Comparison of ENCODE assay signal across 4 fruit fly cellular contexts in the genomic region with DNA sequence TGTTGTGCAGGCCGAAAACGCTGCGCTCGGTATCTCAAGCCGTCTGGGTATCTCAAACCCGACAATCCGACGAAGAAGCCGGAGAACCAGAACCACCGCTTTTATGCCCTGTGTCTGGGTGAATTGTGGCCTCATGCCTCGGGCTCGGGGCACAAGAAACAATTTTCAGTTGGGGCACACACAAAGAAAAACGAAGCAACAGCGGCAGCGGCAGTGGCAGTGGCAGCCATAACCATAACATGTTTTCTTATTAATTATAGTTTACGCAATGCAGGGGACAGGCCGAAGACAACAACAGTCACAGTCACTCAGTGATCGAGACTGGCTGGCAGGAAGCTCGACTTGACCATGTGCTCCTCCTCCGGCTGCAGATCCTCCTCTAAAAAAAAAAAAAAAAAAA.
TF ChIP-seq lines count a peak whose summit lies in the region.

No protein-coding gene starts in this region.

- TF ChIP-seq CTCF in whole organism, embryonic (GFP tag; optimal IDR thresholded peaks at IDR 0.05; lab: Kevin White, UChicago): no peak

TF ChIP-seq in whole organism, 6 proteins besides CTCF, POLR2A, EP300 and RAD21:
- TF ChIP-seq CG8478 (optimal IDR thresholded peaks at IDR 0.05; lab: Kevin White, UChicago) (no peak), psq (optimal IDR thresholded peaks at IDR 0.05; lab: Kevin White, UChicago) (no peak), Dll (optimal IDR thresholded peaks at IDR 0.05; lab: Kevin White, UChicago) (peak; percentile 59), EcR (GFP tag; optimal IDR thresholded peaks at IDR 0.05; lab: Kevin White, UChicago) (no peak), pan (optimal IDR thresholded peaks at IDR 0.05; lab: Kevin White, UChicago) (no peak), usp (GFP tag; optimal IDR thresholded peaks at IDR 0.05; lab: Kevin White, UChicago) (no peak)

TF ChIP-seq in whole organism, embryonic, 481 proteins besides CTCF, POLR2A, EP300 and RAD21:
- TF ChIP-seq CG7963 (GFP tag; IDR thresholded peaks at IDR 0.05; lab: Robert Waterston, UW; ENCODE audit: partially characterized antibody) (no peak), Dek (tag; optimal IDR thresholded peaks at IDR 0.05; lab: Kevin White, UChicago) (no peak), sens (GFP tag; lab: Kevin White, UChicago) (peak; percentile 70), Bteb2 (GFP tag; optimal IDR thresholded peaks at IDR 0.05; lab: Kevin White, UChicago) (no peak), chm (GFP tag; IDR thresholded peaks at IDR 0.05; lab: Robert Waterston, UW) (peak; percentile 19), twi (tag; optimal IDR thresholded peaks at IDR 0.05; lab: Kevin White, UChicago) (peak; percentile 89), Awh (GFP tag; IDR thresholded peaks at IDR 0.05; lab: Robert Waterston, UW) (0 out of 2 replicates have a peak, but pooled peaks have one; percentile 26), stwl (tag; optimal IDR thresholded peaks at IDR 0.05; lab: Kevin White, UChicago) (peak; percentile 7), CG2199 (GFP tag; IDR thresholded peaks at IDR 0.05; lab: Robert Waterston, UW) (peak; percentile 88; the same call in 2 of the 3 replicates)

TF ChIP-seq in whole organism, prepupa, 60 proteins besides CTCF, POLR2A, EP300 and RAD21 (continues in another document):
- TF ChIP-seq Eip75B (GFP tag; optimal IDR thresholded peaks at IDR 0.05; lab: Kevin White, UChicago) (no peak), CG34406 (GFP tag; optimal IDR thresholded peaks at IDR 0.05; lab: Kevin White, UChicago) (no peak), svp (GFP tag; lab: Kevin White, UChicago) (peak; percentile 34), Eip93F (GFP tag; optimal IDR thresholded peaks at IDR 0.05; lab: Kevin White, UChicago) (no peak), CG9139 (GFP tag; optimal IDR thresholded peaks at IDR 0.05; lab: Kevin White, UChicago) (no peak), acj6 (GFP tag; optimal IDR thresholded peaks at IDR 0.05; lab: Kevin White, UChicago) (no peak), Lpt (GFP tag; optimal IDR thresholded peaks at IDR 0.05; lab: Kevin White, UChicago) (no peak), CG6808 (GFP tag; optimal IDR thresholded peaks at IDR 0.05; lab: Kevin White, UChicago) (no peak), CG1621 (tag; optimal IDR thresholded peaks at IDR 0.05; lab: Kevin White, UChicago) (peak; percentile 22), CG15336 (GFP tag; IDR thresholded peaks at IDR 0.05; lab: Robert Waterston, UW) (no peak), lz (GFP tag; optimal IDR thresholded peaks at IDR 0.05; lab: Kevin White, UChicago) (no peak), salr (GFP tag; optimal IDR thresholded peaks at IDR 0.05; lab: Kevin White, UChicago) (no peak), OdsH (GFP tag; optimal IDR thresholded peaks at IDR 0.05; lab: Kevin White, UChicago) (no peak), Met (GFP tag; optimal IDR thresholded peaks at IDR 0.05; lab: Kevin White, UChicago) (no peak), eg (GFP tag; IDR thresholded peaks at IDR 0.05; lab: Robert Waterston, UW) (no peak), Ets96B (tag; optimal IDR thresholded peaks at IDR 0.05; lab: Kevin White, UChicago) (no peak), dsx (GFP tag; optimal IDR thresholded peaks at IDR 0.05; lab: Kevin White, UChicago; ENCODE audit: poor library complexity, severe bottlenecking) (peak; percentile 35), CG6163 (GFP tag; IDR thresholded peaks at IDR 0.05; lab: Robert Waterston, UW) (0 out of 3 replicates have a peak, but pooled peaks have one; percentile 41), CG8119 (GFP tag; IDR thresholded peaks at IDR 0.05; lab: Robert Waterston, UW) (no peak), CG4318 (GFP tag; optimal IDR thresholded peaks at IDR 0.05; lab: Kevin White, UChicago) (no peak), Eip78C (GFP tag; lab: Kevin White, UChicago) (peak; percentile 40), CG10669 (GFP tag; optimal IDR thresholded peaks at IDR 0.05; lab: Kevin White, UChicago) (no peak), CG6854 (GFP tag; optimal IDR thresholded peaks at IDR 0.05; lab: Kevin White, UChicago) (no peak), spab (GFP tag; optimal IDR thresholded peaks at IDR 0.05; lab: Kevin White, UChicago) (no peak), CG16779 (tag; optimal IDR thresholded peaks at IDR 0.05; lab: Kevin White, UChicago) (no peak), CG7368 (GFP tag; optimal IDR thresholded peaks at IDR 0.05; lab: Kevin White, UChicago) (no peak), CG3919 (GFP tag; optimal IDR thresholded peaks at IDR 0.05; lab: Kevin White, UChicago) (peak; percentile 7), Sox15 (GFP tag; optimal IDR thresholded peaks at IDR 0.05; lab: Kevin White, UChicago) (no peak), Hr38 (GFP tag; optimal IDR thresholded peaks at IDR 0.05; lab: Kevin White, UChicago) (no peak), Blimp-1 (GFP tag; optimal IDR thresholded peaks at IDR 0.05; lab: Kevin White, UChicago) (no peak), fd59A (GFP tag; optimal IDR thresholded peaks at IDR 0.05; lab: Kevin White, UChicago) (no peak), CG8632 (GFP tag; optimal IDR thresholded peaks at IDR 0.05; lab: Kevin White, UChicago) (no peak), dac (GFP tag; optimal IDR thresholded peaks at IDR 0.05; lab: Kevin White, UChicago) (no peak), CG8319 (GFP tag; optimal IDR thresholded peaks at IDR 0.05; lab: Kevin White, UChicago) (no peak), Smox (GFP tag; optimal IDR thresholded peaks at IDR 0.05; lab: Kevin White, UChicago) (no peak), CG11762 (GFP tag; optimal IDR thresholded peaks at IDR 0.05; lab: Kevin White, UChicago; ENCODE audit: insufficient read depth) (no peak), achi (GFP tag; optimal IDR thresholded peaks at IDR 0.05; lab: Kevin White, UChicago) (no peak), CG10631 (GFP tag; optimal IDR thresholded peaks at IDR 0.05; lab: Kevin White, UChicago) (no peak)

TF ChIP-seq in whole organism, pupa, 21 proteins besides CTCF, POLR2A, EP300 and RAD21:
- no peak for TF ChIP-seq CG34367 (tag; optimal IDR thresholded peaks at IDR 0.05; lab: Kevin White, UChicago)
- TF ChIP-seq EcR (GFP tag; optimal IDR thresholded peaks at IDR 0.05; lab: Kevin White, UChicago): peak; percentile 58
- TF ChIP-seq CG32121 (GFP tag; IDR thresholded peaks at IDR 0.05; lab: Robert Waterston, UW): no peak
- peak; percentile 25 for TF ChIP-seq Pif1B (GFP tag; optimal IDR thresholded peaks at IDR 0.05; lab: Kevin White, UChicago)
